Fruit fly (Drosophila melanogaster): ENCODE measurements around the gene CG12535.

CG12535 gene

dm6 chrX:3474476-3475439 lies 26.0 kb upstream of the CG12535 start, which contains the start of gene CG12206 (continued):
- TF ChIP-seq CG13424 (tag; optimal IDR thresholded peaks at IDR 0.05) (peak; percentile 72), mam (GFP tag; optimal IDR thresholded peaks at IDR 0.05) (no peak), ssp (GFP tag; IDR thresholded peaks at IDR 0.05) (peak; percentile 52; the same call in 1 of the 2 replicates), row (GFP tag; IDR thresholded peaks at IDR 0.05) (peak; percentile 81), CTCF (GFP tag; optimal IDR thresholded peaks at IDR 0.05) (no peak), HLH4C (GFP tag; IDR thresholded peaks at IDR 0.05; ENCODE audit: partially characterized antibody) (no peak), kay (GFP tag; optimal IDR thresholded peaks at IDR 0.05) (no peak), B-H1 (GFP tag; IDR thresholded peaks at IDR 0.05) (peak; percentile 52; the same call in 2 of the 3 replicates), CG9876 (GFP tag; optimal IDR thresholded peaks at IDR 0.05) (no peak), abd-A (tag; optimal IDR thresholded peaks at IDR 0.05) (peak; percentile 26), CG8089 (GFP tag; optimal IDR thresholded peaks at IDR 0.05) (no peak), CG4424 (GFP tag; optimal IDR thresholded peaks at IDR 0.05) (peak; percentile 45), emc (GFP tag; optimal IDR thresholded peaks at IDR 0.05) (no peak), Deaf1 (tag; optimal IDR thresholded peaks at IDR 0.05) (peak; percentile 26), inv (GFP tag; IDR thresholded peaks at IDR 0.05; ENCODE audit: partially characterized antibody) (no peak), CG11723 (GFP tag; optimal IDR thresholded peaks at IDR 0.05) (no peak), Bgb (GFP tag; IDR thresholded peaks at IDR 0.05; ENCODE audit: partially characterized antibody) (no peak), CG10147 (GFP tag; optimal IDR thresholded peaks at IDR 0.05) (peak; percentile 56), CG8924 (tag; optimal IDR thresholded peaks at IDR 0.05) (peak; percentile 61), pfk (GFP tag; optimal IDR thresholded peaks at IDR 0.05) (no peak), ash1 (GFP tag; optimal IDR thresholded peaks at IDR 0.05) (no peak), pnt (GFP tag; optimal IDR thresholded peaks at IDR 0.05) (no peak), Camta (GFP tag; optimal IDR thresholded peaks at IDR 0.05) (no peak), gro (GFP tag; optimal IDR thresholded peaks at IDR 0.05) (no peak), CG7357 (GFP tag; IDR thresholded peaks at IDR 0.05) (0 out of 3 replicates have a peak, but pooled peaks have one; percentile 18), CG15269 (tag; optimal IDR thresholded peaks at IDR 0.05) (peak; percentile 71), CG3995 (GFP tag; optimal IDR thresholded peaks at IDR 0.05) (no peak), CG12391 (tag; optimal IDR thresholded peaks at IDR 0.05) (peak; percentile 55), CG17328 (GFP tag; IDR thresholded peaks at IDR 0.05) (no peak), gcm (GFP tag; optimal IDR thresholded peaks at IDR 0.05) (peak; percentile 15), zen2 (GFP tag; IDR thresholded peaks at IDR 0.05; ENCODE audit: partially characterized antibody) (no peak), Fer2 (tag; optimal IDR thresholded peaks at IDR 0.05) (peak; percentile 6), da (GFP tag; optimal IDR thresholded peaks at IDR 0.05) (no peak), phol (tag; optimal IDR thresholded peaks at IDR 0.05) (peak; percentile 66), H15 (GFP tag; IDR thresholded peaks at IDR 0.05) (no peak), ewg (GFP tag; optimal IDR thresholded peaks at IDR 0.05) (peak; percentile 25), E2f2 (GFP tag; IDR thresholded peaks at IDR 0.05) (peak; percentile 25; the same call in 1 of the 2 replicates), dysf (GFP tag; IDR thresholded peaks at IDR 0.05) (peak; percentile 69; the same call in 2 of the 3 replicates), CG13775 (GFP tag; optimal IDR thresholded peaks at IDR 0.05) (peak; percentile 54), ci (GFP tag; IDR thresholded peaks at IDR 0.05) (no peak), Elba2 (GFP tag; optimal IDR thresholded peaks at IDR 0.05) (no peak), Opbp (GFP tag; IDR thresholded peaks at IDR 0.05; ENCODE audit: partially characterized antibody) (no peak), disco-r (GFP tag; optimal IDR thresholded peaks at IDR 0.05) (no peak), sob (GFP tag; IDR thresholded peaks at IDR 0.05) (peak; percentile 39; the same call in 1 of the 2 replicates), CrebB (tag; optimal IDR thresholded peaks at IDR 0.05) (peak; percentile 9), hkb (optimal IDR thresholded peaks at IDR 0.05) (no peak), hkb (GFP tag; IDR thresholded peaks at IDR 0.05) (peak; percentile 61; the same call in 1 of the 2 replicates), Nf-YB (GFP tag; optimal IDR thresholded peaks at IDR 0.05) (peak; percentile 9), ttk (GFP tag; IDR thresholded peaks at IDR 0.05) (peak; percentile 59)
